Worm (Caenorhabditis elegans) whole organism, mixed stage, embryonic: ENCODE measurements around the gene ZK1248.17.

Source experiments
- blmp-1 ChIP-seq: fragments of 150-350 bp; optimal IDR thresholded peaks from 2 replicates; lab custom pipeline; 2014; ENCODE audit warnings: missing biosample characterization, missing genetic modification characterization
- ces-1 ChIP-seq: fragments of 150-350 bp; optimal IDR thresholded peaks from 2 replicates; lab custom pipeline; 2014; ENCODE audit warnings: missing biosample characterization, missing genetic modification reagents, missing genetic modification characterization
- mls-2 ChIP-seq: sonication (generic microtip); optimal IDR thresholded peaks from 2 replicates; lab custom pipeline; 2016; ENCODE audit warnings: mild to moderate bottlenecking, missing genetic modification characterization, moderate library complexity, missing compliant biosample characterization
- nhr-237 ChIP-seq: fragments of 150-350 bp; optimal IDR thresholded peaks from 2 replicates; lab custom pipeline; 2014; ENCODE audit warnings: missing biosample characterization, missing genetic modification characterization
- pha-4 ChIP-seq: fragments of 150-350 bp; optimal IDR thresholded peaks from 2 replicates; lab custom pipeline; 2018; ENCODE audit warnings: missing biosample characterization, missing genetic modification reagents, missing genetic modification characterization
- sptf-1 ChIP-seq: sonication (generic microtip); optimal IDR thresholded peaks from 2 replicates; lab custom pipeline; 2017; ENCODE audit warnings: mild to moderate bottlenecking, missing genetic modification characterization, moderate library complexity, missing compliant biosample characterization
- tbx-8 ChIP-seq: fragments of 200-800 bp; sonication (Bioruptor generic); optimal IDR thresholded peaks from 2 replicates; lab custom pipeline; 2018; ENCODE audit warnings: mild to moderate bottlenecking, missing genetic modification characterization, moderate library complexity, missing compliant biosample characterization
- unc-39 ChIP-seq: fragments of 150-350 bp; optimal IDR thresholded peaks from 2 replicates; lab custom pipeline; 2014; ENCODE audit warnings: missing biosample characterization, missing genetic modification characterization
- ztf-11 ChIP-seq: fragments of 150-350 bp; optimal IDR thresholded peaks from 2 replicates; lab custom pipeline; 2014; ENCODE audit warnings: missing biosample characterization, missing genetic modification characterization

DNA sequence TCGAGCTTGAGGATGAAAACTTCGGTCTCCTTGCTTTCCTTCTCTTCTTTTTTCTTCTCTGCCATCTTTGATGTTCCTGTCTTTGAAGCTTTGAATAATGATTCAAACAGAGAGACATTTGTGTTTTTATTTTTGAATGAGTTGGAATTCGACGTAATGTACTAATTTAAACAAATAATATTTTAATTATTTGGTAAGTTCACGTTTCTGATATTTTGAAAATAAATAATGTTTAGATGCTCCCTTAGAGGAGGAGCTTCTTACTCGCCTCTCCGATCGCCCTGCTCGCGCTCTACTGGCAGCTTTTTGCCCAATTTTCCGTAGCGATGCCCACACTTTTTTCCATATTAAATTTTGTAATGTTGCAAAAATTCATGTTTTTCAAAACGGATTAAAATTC is 44.3 kb downstream of the ZK1248.17 start, which contains the start of the genes K05F1.9 and K05F1.1:
- TF ChIP-seq ztf-11 (tag; lab: Kevin White, UChicago): no peak
- no peak for TF ChIP-seq nhr-237 (tag; lab: Kevin White, UChicago)
- no peak for TF ChIP-seq mls-2
- no peak for TF ChIP-seq blmp-1 (tag; lab: Kevin White, UChicago)
- TF ChIP-seq ces-1: no peak
- no peak for TF ChIP-seq sptf-1
- no peak for TF ChIP-seq pha-4 (tag; lab: Kevin White, UChicago)
- TF ChIP-seq tbx-8 (GFP tag; lab: Kevin White, UChicago): no peak
- no peak for TF ChIP-seq unc-39
